Fruit fly (Drosophila melanogaster): ENCODE data around the gene Atg17.

Gene Atg17

dm6 chr3R:5686049-5686757, 16.7 kb downstream of the Atg17 start (continued):
- TF ChIP-seq salm (tag; optimal IDR thresholded peaks at IDR 0.05) (no peak), CG6689 (GFP tag; IDR thresholded peaks at IDR 0.05) (peak; percentile 60; the same call in 1 of the 2 replicates), CG16813 (GFP tag; IDR thresholded peaks at IDR 0.05; ENCODE audit: partially characterized antibody) (no peak), gcm (GFP tag; optimal IDR thresholded peaks at IDR 0.05) (peak; percentile 7), Adf1 (GFP tag; IDR thresholded peaks at IDR 0.05) (no peak), CG12219 (GFP tag; optimal IDR thresholded peaks at IDR 0.05) (peak; percentile 37), CG16863 (GFP tag; optimal IDR thresholded peaks at IDR 0.05) (no peak), bsh (GFP tag; optimal IDR thresholded peaks at IDR 0.05) (peak in 1 of 2 experiments; percentile 45), run (tag; optimal IDR thresholded peaks at IDR 0.05) (no peak), Lpt (GFP tag; optimal IDR thresholded peaks at IDR 0.05) (no peak), az2 (GFP tag; optimal IDR thresholded peaks at IDR 0.05) (peak; percentile 42), CG12659 (GFP tag; optimal IDR thresholded peaks at IDR 0.05) (peak; percentile 34), CG11504 (tag; optimal IDR thresholded peaks at IDR 0.05) (peak; percentile 72), hbn (GFP tag; IDR thresholded peaks at IDR 0.05; ENCODE audit: partially characterized antibody) (no peak), hth (optimal IDR thresholded peaks at IDR 0.05) (no peak), CG15514 (GFP tag; optimal IDR thresholded peaks at IDR 0.05) (peak; percentile 29), CG1832 (GFP tag; optimal IDR thresholded peaks at IDR 0.05) (no peak), ci (GFP tag; IDR thresholded peaks at IDR 0.05) (0 out of 3 replicates have a peak, but pooled peaks have one; percentile 30), zen2 (GFP tag; IDR thresholded peaks at IDR 0.05; ENCODE audit: partially characterized antibody) (no peak), grn (GFP tag; optimal IDR thresholded peaks at IDR 0.05) (no peak), CG15601 (tag; optimal IDR thresholded peaks at IDR 0.05) (peak; percentile 31), prd (optimal IDR thresholded peaks at IDR 0.05) (no peak), prd (GFP tag; IDR thresholded peaks at IDR 0.05) (peak; percentile 66; the same call in 2 of the 3 replicates), fd96Cb (tag; optimal IDR thresholded peaks at IDR 0.05) (peak; percentile 58), fd64A (GFP tag; optimal IDR thresholded peaks at IDR 0.05) (no peak), MESR4 (GFP tag; optimal IDR thresholded peaks at IDR 0.05) (no peak), lmd (GFP tag; IDR thresholded peaks at IDR 0.05) (peak; percentile 61), Hsf (GFP tag; optimal IDR thresholded peaks at IDR 0.05) (peak; percentile 55), pnt (GFP tag; optimal IDR thresholded peaks at IDR 0.05) (no peak), CG10209 (GFP tag; optimal IDR thresholded peaks at IDR 0.05) (peak; percentile 42), CG12299 (tag; optimal IDR thresholded peaks at IDR 0.05) (peak; percentile 51), Mad (GFP tag; optimal IDR thresholded peaks at IDR 0.05) (peak; percentile 7), CG4424 (GFP tag; optimal IDR thresholded peaks at IDR 0.05) (peak; percentile 24), E2f1 (GFP tag; IDR thresholded peaks at IDR 0.05) (peak; percentile 40; the same call in 1 of the 2 replicates), CG13424 (tag; optimal IDR thresholded peaks at IDR 0.05) (peak; percentile 58), CG31441 (GFP tag; IDR thresholded peaks at IDR 0.05) (peak; percentile 64), Blimp-1 (GFP tag; optimal IDR thresholded peaks at IDR 0.05) (peak; percentile 43), lov (optimal IDR thresholded peaks at IDR 0.05) (no peak), lov (GFP tag; IDR thresholded peaks at IDR 0.05) (no peak), dm (GFP tag; optimal IDR thresholded peaks at IDR 0.05) (peak; percentile 16), lab (GFP tag; optimal IDR thresholded peaks at IDR 0.05) (peak; percentile 75), Hr78 (GFP tag; optimal IDR thresholded peaks at IDR 0.05) (no peak), jigr1 (GFP tag; IDR thresholded peaks at IDR 0.05) (no peak), usp (GFP tag; optimal IDR thresholded peaks at IDR 0.05) (no peak), CG4360 (GFP tag; IDR thresholded peaks at IDR 0.05) (no peak), Hand (GFP tag; optimal IDR thresholded peaks at IDR 0.05) (peak; percentile 70), ap (GFP tag; IDR thresholded peaks at IDR 0.05) (no peak; the same call in 1 of the 2 replicates), Xbp1 (GFP tag; optimal IDR thresholded peaks at IDR 0.05) (peak; percentile 41), gce (GFP tag; IDR thresholded peaks at IDR 0.05) (no peak)
